Fruit fly (Drosophila melanogaster) whole organism, adult: ENCODE data around the gene Vta1.

Experiments used
- CG11617 ChIP-seq: fragments of 200-800 bp; sonication (Bioruptor generic); optimal IDR thresholded peaks from 2 replicates; lab custom pipeline; 2017; ENCODE audit warnings: mild to moderate bottlenecking, missing biosample characterization, missing genetic modification reagents, missing genetic modification characterization
- CG12768 ChIP-seq: fragments of 200-800 bp; sonication (Bioruptor generic); optimal IDR thresholded peaks from 2 replicates; lab custom pipeline; 2017; ENCODE audit warnings: missing biosample characterization, missing genetic modification characterization, mild to moderate bottlenecking, moderate library complexity, missing genetic modification reagents
- CG14711 ChIP-seq: fragments of 200-800 bp; sonication (Bioruptor generic); optimal IDR thresholded peaks from 2 replicates; lab custom pipeline; 2018; ENCODE audit warnings: missing biosample characterization, mild to moderate bottlenecking, missing genetic modification characterization, moderate library complexity
- CG1620 ChIP-seq: fragments of 200-800 bp; sonication (Bioruptor generic); optimal IDR thresholded peaks from 2 replicates; lab custom pipeline; 2016; ENCODE audit warnings: missing biosample characterization, missing genetic modification characterization
- CG33017 ChIP-seq: fragments of 200-800 bp; sonication (Bioruptor generic); optimal IDR thresholded peaks from 2 replicates; lab custom pipeline; 2018; ENCODE audit warnings: missing biosample characterization, mild to moderate bottlenecking, missing genetic modification characterization, moderate library complexity
- CG5204 ChIP-seq: fragments of 200-800 bp; sonication (Bioruptor generic); optimal IDR thresholded peaks from 2 replicates; lab custom pipeline; 2016; ENCODE audit warnings: missing biosample characterization, missing genetic modification characterization
- CG7045 ChIP-seq: fragments of 200-800 bp; sonication (Bioruptor generic); optimal IDR thresholded peaks from 2 replicates; lab custom pipeline; 2017; ENCODE audit warnings: missing biosample characterization, mild to moderate bottlenecking, missing genetic modification characterization
- CG7101 ChIP-seq: fragments of 200-800 bp; sonication (Bioruptor generic); optimal IDR thresholded peaks from 2 replicates; lab custom pipeline; 2018; ENCODE audit warnings: missing biosample characterization, mild to moderate bottlenecking, missing genetic modification characterization, moderate library complexity
- Clk ChIP-seq: fragments of 200-800 bp; sonication (Bioruptor generic); optimal IDR thresholded peaks from 2 replicates; lab custom pipeline; 2017; ENCODE audit warnings: missing biosample characterization, missing genetic modification characterization
- Crg-1 ChIP-seq: fragments of 200-800 bp; sonication (Bioruptor generic); optimal IDR thresholded peaks from 2 replicates; lab custom pipeline; 2016; ENCODE audit warnings: missing biosample characterization, missing genetic modification characterization
- Hr96 ChIP-seq: fragments of 200-800 bp; sonication (Bioruptor generic); optimal IDR thresholded peaks from 2 replicates; lab custom pipeline; 2016; ENCODE audit warnings: missing biosample characterization, missing genetic modification characterization
- Mnt ChIP-seq: fragments of 200-800 bp; sonication (Bioruptor generic); optimal IDR thresholded peaks from 2 replicates; lab custom pipeline; 2016; ENCODE audit warnings: missing biosample characterization, mild to moderate bottlenecking, missing genetic modification characterization
- bab1 ChIP-seq: fragments of 200-800 bp; sonication (Bioruptor generic); optimal IDR thresholded peaks from 3 replicates; lab custom pipeline; 2019; ENCODE audit warnings: missing biosample characterization, mild to moderate bottlenecking, missing genetic modification characterization, moderate library complexity
- cic ChIP-seq: fragments of 200-800 bp; sonication (Bioruptor generic); optimal IDR thresholded peaks from 2 replicates; lab custom pipeline; 2017; ENCODE audit warnings: missing biosample characterization, mild to moderate bottlenecking, missing genetic modification characterization, moderate library complexity
- cnc ChIP-seq, 2 experiments: fragments of >200 bp; optimal IDR thresholded peaks; 2 replicates each; lab custom pipeline; 2017
- kay ChIP-seq: fragments of 200-800 bp; sonication (Bioruptor generic); peaks from one replicate; lab custom pipeline; 2016; ENCODE audit warnings: missing biosample characterization, missing genetic modification characterization, borderline replicate concordance
- ovo ChIP-seq: fragments of 200-800 bp; sonication (Bioruptor generic); optimal IDR thresholded peaks from 2 replicates; lab custom pipeline; 2016; ENCODE audit warnings: missing biosample characterization, missing genetic modification characterization
- pad ChIP-seq: fragments of 200-800 bp; sonication (Bioruptor generic); optimal IDR thresholded peaks from 3 replicates; lab custom pipeline; 2017; ENCODE audit warnings: missing biosample characterization, missing genetic modification characterization, mild to moderate bottlenecking, moderate library complexity, missing genetic modification reagents
- tj ChIP-seq: fragments of 200-800 bp; sonication (Bioruptor generic); optimal IDR thresholded peaks from 3 replicates; lab custom pipeline; 2017; ENCODE audit warnings: missing biosample characterization, mild to moderate bottlenecking, missing genetic modification characterization, moderate library complexity
- toe ChIP-seq: fragments of 200-800 bp; sonication (Bioruptor generic); optimal IDR thresholded peaks from 2 replicates; lab custom pipeline; 2016; ENCODE audit warnings: missing biosample characterization, missing genetic modification characterization

The Vta1 gene

DNA sequence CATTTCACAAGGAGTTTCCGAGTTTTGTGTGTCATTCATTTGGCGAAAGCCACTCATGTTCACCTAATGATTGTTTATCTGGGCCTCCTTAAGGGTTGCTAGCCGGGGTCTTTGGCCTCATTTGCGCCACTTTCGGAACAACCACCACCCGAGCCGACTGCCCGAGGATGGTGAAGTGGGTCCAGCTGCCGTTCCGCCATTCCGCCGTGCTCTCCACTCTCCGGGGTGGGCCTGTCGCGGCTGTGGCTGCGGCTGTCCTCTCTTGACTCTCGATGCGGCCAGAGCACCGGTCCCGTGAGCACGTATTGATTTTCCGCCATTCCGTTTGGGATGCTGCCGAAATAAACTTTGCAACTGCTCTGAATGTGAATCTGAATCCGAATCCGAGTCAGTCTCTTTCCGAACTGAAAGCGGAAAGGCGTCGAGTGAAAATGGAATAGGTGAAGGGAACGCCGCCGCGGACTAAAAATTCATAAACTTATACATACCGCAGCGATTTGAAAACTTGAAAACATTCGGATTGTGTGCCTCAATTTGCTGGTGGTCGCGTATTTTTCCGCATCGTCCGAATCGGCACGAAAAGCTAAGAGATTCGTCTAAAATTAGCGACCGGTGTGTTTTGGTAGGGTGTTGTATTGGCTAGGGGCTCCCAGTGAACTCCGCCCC is 3.9 kb downstream of the Vta1 start, which contains the start of gene CG13920:
TSS of gene CG13920 (plus strand) at position 255 of the 666 bp plus-strand sequence.
- TF ChIP-seq bab1 (no peak), toe (GFP tag; lab: Kevin White, UChicago) (no peak), Crg-1 (GFP tag; lab: Kevin White, UChicago) (no peak), CG11617 (GFP tag; lab: Kevin White, UChicago) (no peak), CG12768 (GFP tag; lab: Kevin White, UChicago) (no peak), CG5204 (GFP tag; lab: Kevin White, UChicago) (no peak), CG1620 (no peak), Clk (GFP tag; lab: Kevin White, UChicago) (no peak), cnc (optimal IDR thresholded peaks at IDR 0.05; lab: Kevin White, UChicago) (no peak), ovo (GFP tag; lab: Kevin White, UChicago) (no peak), tj (GFP tag; lab: Kevin White, UChicago) (no peak), Mnt (GFP tag; lab: Kevin White, UChicago) (no peak)

DNA sequence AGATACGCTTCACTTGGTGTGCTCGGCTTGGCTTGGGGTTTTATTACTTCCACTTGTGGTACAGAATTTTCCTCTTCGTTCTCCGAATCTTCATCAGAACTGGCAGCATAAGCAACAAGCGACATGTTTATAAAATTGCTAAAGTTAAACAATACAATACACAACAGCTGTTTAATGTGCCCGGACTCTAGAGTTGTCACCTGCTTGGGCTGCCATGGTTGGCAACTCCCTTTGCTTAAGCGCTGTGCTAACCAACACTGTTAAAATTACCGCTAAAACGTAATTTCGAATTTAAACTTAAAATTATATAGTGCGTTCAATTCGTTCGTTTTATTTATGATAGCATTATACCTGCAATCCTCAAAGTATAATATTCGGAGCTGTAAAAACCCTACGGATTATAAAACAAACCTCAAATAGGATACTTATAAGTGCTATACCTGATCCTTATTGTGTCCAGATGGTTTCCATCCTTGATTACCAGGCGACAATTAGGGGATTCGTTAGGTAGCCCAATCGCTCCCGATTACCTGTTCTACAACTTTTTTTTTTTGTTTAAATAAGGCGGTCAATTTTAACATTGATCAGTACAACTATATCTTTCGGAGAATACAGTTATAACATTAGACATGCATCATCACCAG is 5.3 kb downstream of the Vta1 start, which contains the start of the genes CG17249 and Bro:
TSS of gene CG17249 (minus strand) at position 189 of the 644 bp plus-strand sequence.
TSS of gene Bro (plus strand) at position 594 of the 644 bp plus-strand sequence.
- TF ChIP-seq toe (GFP tag; lab: Kevin White, UChicago): peak; percentile 26
- TF ChIP-seq CG5204 (GFP tag; lab: Kevin White, UChicago): no peak
- TF ChIP-seq CG14711: peak; percentile 99
- TF ChIP-seq Clk (GFP tag; lab: Kevin White, UChicago): peak; percentile 3
- no peak for TF ChIP-seq CG12768 (GFP tag; lab: Kevin White, UChicago)
- TF ChIP-seq cnc (optimal IDR thresholded peaks at IDR 0.05; lab: Kevin White, UChicago): no peak
- TF ChIP-seq Crg-1 (GFP tag; lab: Kevin White, UChicago): peak; percentile 69
- TF ChIP-seq bab1: peak; percentile 32
- TF ChIP-seq CG33017 (tag; lab: Kevin White, UChicago): no peak
- peak; percentile 34 for TF ChIP-seq ovo (GFP tag; lab: Kevin White, UChicago)
- no peak for TF ChIP-seq tj (GFP tag; lab: Kevin White, UChicago)
- TF ChIP-seq cic (GFP tag; lab: Kevin White, UChicago): peak; percentile 19
- peak; percentile 57 for TF ChIP-seq CG7101 (tag; lab: Kevin White, UChicago)
- peak; percentile 28 for TF ChIP-seq Mnt (GFP tag; lab: Kevin White, UChicago)
- TF ChIP-seq kay (GFP tag; lab: Kevin White, UChicago): no peak
- peak; percentile 38 for TF ChIP-seq pad (GFP tag; lab: Kevin White, UChicago)
- peak; percentile 76 for TF ChIP-seq CG1620

DNA sequence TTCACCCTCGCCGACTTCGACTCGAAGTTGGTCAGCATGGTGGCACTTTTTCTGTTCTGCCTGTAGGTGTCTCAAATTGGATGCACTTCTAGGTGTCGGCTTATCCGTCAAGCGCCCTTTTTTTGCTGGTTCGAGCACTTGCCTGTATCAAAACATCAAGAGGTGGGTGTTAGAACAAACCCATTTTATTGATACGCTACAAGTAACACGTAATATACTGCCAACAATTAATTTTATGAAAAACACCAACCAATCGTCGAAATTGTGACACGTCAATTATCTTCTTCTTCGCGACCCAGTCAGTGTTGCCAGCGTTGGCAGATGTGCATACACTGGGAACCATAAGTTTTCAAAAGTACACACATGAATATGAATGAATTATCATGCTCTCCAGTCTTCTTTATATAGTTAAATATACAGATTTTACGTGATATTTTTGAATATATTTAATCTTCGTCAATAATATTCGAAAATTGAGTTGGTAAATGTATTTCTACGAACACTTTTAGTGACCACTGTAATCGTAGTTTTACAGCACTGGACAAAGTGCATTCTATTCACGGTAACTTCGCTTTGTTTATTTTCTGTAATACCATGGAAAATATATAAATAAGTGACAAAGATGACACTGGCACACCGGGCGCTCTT is 7.7 kb downstream of the Vta1 start, which contains the start of the genes alphaCOP and CG13919:
TSS of gene alphaCOP (minus strand) at position 280 of the 648 bp plus-strand sequence.
TSS of gene CG13919 (plus strand) at position 548 of the 648 bp plus-strand sequence.
- TF ChIP-seq Mnt (GFP tag; lab: Kevin White, UChicago) (peak; percentile 91), cnc (optimal IDR thresholded peaks at IDR 0.05; lab: Kevin White, UChicago) (no peak), CG11617 (GFP tag; lab: Kevin White, UChicago) (peak; percentile 94), CG7045 (GFP tag; lab: Kevin White, UChicago) (peak; percentile 96), Hr96 (GFP tag; lab: Kevin White, UChicago) (peak; percentile 93), cic (GFP tag; lab: Kevin White, UChicago) (peak; percentile 74), CG12768 (GFP tag; lab: Kevin White, UChicago) (peak; percentile 96), tj (GFP tag; lab: Kevin White, UChicago) (peak; percentile 76), toe (GFP tag; lab: Kevin White, UChicago) (peak; percentile 97), Crg-1 (GFP tag; lab: Kevin White, UChicago) (peak; percentile 97), CG5204 (GFP tag; lab: Kevin White, UChicago) (peak; percentile 95), CG1620 (peak; percentile 95), CG14711 (peak; percentile 96), CG7101 (tag; lab: Kevin White, UChicago) (peak; percentile 97), kay (GFP tag; lab: Kevin White, UChicago) (no peak), bab1 (peak; percentile 98), Clk (GFP tag; lab: Kevin White, UChicago) (peak; percentile 91), ovo (GFP tag; lab: Kevin White, UChicago) (peak; percentile 84), CG33017 (tag; lab: Kevin White, UChicago) (peak; percentile 97), pad (GFP tag; lab: Kevin White, UChicago) (peak; percentile 86)

DNA sequence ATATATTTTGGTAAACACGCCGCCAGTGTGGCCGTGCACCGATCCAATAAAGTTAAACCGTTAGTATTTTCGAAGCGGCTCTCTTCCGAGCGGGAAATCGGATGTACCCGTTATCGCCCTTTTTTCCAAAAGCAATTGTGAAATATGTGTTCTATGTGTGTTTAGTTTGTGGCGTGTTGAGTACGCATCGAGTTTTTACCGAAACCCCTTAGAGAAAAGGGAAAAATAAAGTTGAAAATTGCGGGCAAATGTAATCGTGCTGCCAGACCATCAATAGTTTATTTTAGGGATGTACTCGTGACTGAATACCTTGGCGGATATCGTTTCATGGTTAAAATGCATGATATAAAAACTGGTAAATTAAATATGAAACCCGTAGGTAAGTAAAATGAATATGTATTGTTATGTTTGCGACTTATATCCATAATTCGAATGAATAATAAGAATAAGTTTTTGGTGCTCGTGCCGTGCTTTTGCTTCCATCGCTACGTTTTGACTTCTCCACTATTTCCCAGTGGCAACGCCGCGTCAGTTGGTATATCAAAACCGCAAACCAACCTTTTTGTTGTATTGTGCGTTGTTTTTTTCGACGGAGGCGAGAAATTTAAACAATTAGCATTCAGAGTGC is 13.4 kb downstream of the Vta1 start, which contains the start of the genes Mettl2 and Bgb:
TSS of gene Mettl2 (minus strand) at position 51 of the 628 bp plus-strand sequence.
TSS of gene Bgb (plus strand) at position 527 of the 628 bp plus-strand sequence.
- peak; percentile 59 for TF ChIP-seq Mnt (GFP tag; lab: Kevin White, UChicago)
- no peak for TF ChIP-seq kay (GFP tag; lab: Kevin White, UChicago)
- no peak for TF ChIP-seq CG5204 (GFP tag; lab: Kevin White, UChicago)
- TF ChIP-seq ovo (GFP tag; lab: Kevin White, UChicago): peak; percentile 58
- no peak for TF ChIP-seq cnc (optimal IDR thresholded peaks at IDR 0.05; lab: Kevin White, UChicago)
- TF ChIP-seq CG14711: peak; percentile 73
- TF ChIP-seq bab1: peak; percentile 56
- TF ChIP-seq Clk (GFP tag; lab: Kevin White, UChicago): peak; percentile 68
- TF ChIP-seq tj (GFP tag; lab: Kevin White, UChicago): peak; percentile 50
- peak; percentile 90 for TF ChIP-seq toe (GFP tag; lab: Kevin White, UChicago)
- TF ChIP-seq cic (GFP tag; lab: Kevin White, UChicago): no peak
- TF ChIP-seq Hr96 (GFP tag; lab: Kevin White, UChicago): peak; percentile 84
- TF ChIP-seq CG33017 (tag; lab: Kevin White, UChicago): peak; percentile 65
- peak; percentile 69 for TF ChIP-seq CG12768 (GFP tag; lab: Kevin White, UChicago)
- peak; percentile 68 for TF ChIP-seq pad (GFP tag; lab: Kevin White, UChicago)
- TF ChIP-seq CG11617 (GFP tag; lab: Kevin White, UChicago): peak; percentile 65
- peak; percentile 75 for TF ChIP-seq CG7045 (GFP tag; lab: Kevin White, UChicago)
- TF ChIP-seq CG1620: peak; percentile 83
- peak; percentile 65 for TF ChIP-seq Crg-1 (GFP tag; lab: Kevin White, UChicago)
- TF ChIP-seq CG7101 (tag; lab: Kevin White, UChicago): peak; percentile 78
